Fruit fly (Drosophila melanogaster): ENCODE data around the gene Met.

The Met gene

DNA sequence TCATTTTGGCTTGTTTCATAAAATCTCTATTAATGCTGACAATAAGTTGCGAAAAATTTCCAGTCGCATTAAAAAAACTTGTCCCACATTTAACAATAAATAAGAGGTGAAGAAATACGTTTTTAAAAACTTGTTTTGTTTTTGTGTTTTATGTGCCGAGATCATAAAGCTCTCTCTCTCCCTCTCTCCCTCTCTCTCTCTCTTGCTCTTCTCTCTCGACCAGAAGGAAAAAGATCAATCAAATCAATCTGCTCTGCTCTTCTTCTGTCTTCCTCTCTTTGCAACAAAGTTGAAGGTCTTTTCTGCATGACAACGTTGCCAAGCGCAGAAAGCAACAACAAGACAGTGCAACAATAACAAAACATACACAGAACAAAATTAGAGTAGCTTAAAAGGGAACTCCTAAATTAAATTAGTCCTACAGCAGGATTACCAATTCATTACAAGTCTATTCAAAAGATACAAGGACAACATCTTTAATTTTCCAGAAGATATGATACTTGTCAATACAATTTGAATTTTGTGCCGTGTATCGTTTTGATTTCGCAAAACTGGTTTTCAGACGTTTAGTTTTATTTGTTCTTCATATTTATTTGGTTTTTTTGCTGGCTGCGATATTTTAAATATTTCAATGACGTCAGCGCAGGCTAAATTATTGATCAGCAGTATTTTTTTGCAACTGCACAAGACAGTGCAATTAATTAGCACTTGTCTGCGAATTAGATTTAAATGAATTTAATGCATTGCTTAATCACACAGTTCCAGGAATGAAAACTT lies 6.9 kb downstream of the Met start (continued):
- TF ChIP-seq Sry-δ (GFP tag; optimal IDR thresholded peaks at IDR 0.05) (peak; percentile 45), Fer1 (GFP tag; optimal IDR thresholded peaks at IDR 0.05) (peak; percentile 80), sna (GFP tag; IDR thresholded peaks at IDR 0.05; ENCODE audit: partially characterized antibody) (no peak), sob (GFP tag; IDR thresholded peaks at IDR 0.05) (peak; percentile 80), CG17186 (GFP tag; optimal IDR thresholded peaks at IDR 0.05) (no peak), CG11247 (GFP tag; IDR thresholded peaks at IDR 0.05) (peak; percentile 62), GATAe (GFP tag; conservative IDR thresholded peaks at IDR 0.05) (no peak), gsb-n (tag; optimal IDR thresholded peaks at IDR 0.05) (no peak), tup (GFP tag; optimal IDR thresholded peaks at IDR 0.05) (no peak), unc-4 (GFP tag; IDR thresholded peaks at IDR 0.05; ENCODE audit: partially characterized antibody) (no peak), corto (GFP tag; optimal IDR thresholded peaks at IDR 0.05) (peak; percentile 85), CG3407 (GFP tag; optimal IDR thresholded peaks at IDR 0.05) (no peak), CG7271 (tag; optimal IDR thresholded peaks at IDR 0.05) (no peak), chinmo (GFP tag; IDR thresholded peaks at IDR 0.05; ENCODE audit: partially characterized antibody) (peak; percentile 78; the same call in 2 of the 4 replicates), CG11456 (GFP tag; IDR thresholded peaks at IDR 0.05) (peak; percentile 83), CG10274 (GFP tag; optimal IDR thresholded peaks at IDR 0.05) (peak; percentile 12), Atf-2 (GFP tag; optimal IDR thresholded peaks at IDR 0.05) (peak; percentile 58), CG2129 (GFP tag; IDR thresholded peaks at IDR 0.05; ENCODE audit: partially characterized antibody) (no peak), Asciz (GFP tag; optimal IDR thresholded peaks at IDR 0.05) (peak; percentile 44), Myb (GFP tag; optimal IDR thresholded peaks at IDR 0.05) (peak; percentile 47), CG34422 (GFP tag; IDR thresholded peaks at IDR 0.05) (peak; percentile 88), CG9817 (tag; optimal IDR thresholded peaks at IDR 0.05) (peak; percentile 77), CG15479 (GFP tag; optimal IDR thresholded peaks at IDR 0.05) (no peak), p53 (GFP tag; optimal IDR thresholded peaks at IDR 0.05) (no peak), CG8765 (GFP tag; IDR thresholded peaks at IDR 0.05) (peak; percentile 13; the same call in 1 of the 2 replicates), sug (tag; optimal IDR thresholded peaks at IDR 0.05) (peak; percentile 49), CG12236 (GFP tag; optimal IDR thresholded peaks at IDR 0.05) (peak; percentile 49), HmgZ (tag; optimal IDR thresholded peaks at IDR 0.05) (peak; percentile 59), CG6689 (GFP tag; IDR thresholded peaks at IDR 0.05) (peak; percentile 78), shn (GFP tag; optimal IDR thresholded peaks at IDR 0.05) (peak; percentile 61), nmo (GFP tag; optimal IDR thresholded peaks at IDR 0.05) (peak; percentile 62), gsb (GFP tag; IDR thresholded peaks at IDR 0.05) (peak; percentile 68), CG1024 (GFP tag; IDR thresholded peaks at IDR 0.05) (0 out of 2 replicates have a peak, but pooled peaks have one; percentile 39), Trl (optimal IDR thresholded peaks at IDR 0.05) (peak; percentile 78 to 93), Trl (GFP tag; optimal IDR thresholded peaks at IDR 0.05) (peak; percentile 23), zen2 (GFP tag; IDR thresholded peaks at IDR 0.05; ENCODE audit: partially characterized antibody) (no peak), Aef1 (GFP tag; IDR thresholded peaks at IDR 0.05) (peak; percentile 81), CG6654 (GFP tag; optimal IDR thresholded peaks at IDR 0.05) (no peak), CG3726 (GFP tag; IDR thresholded peaks at IDR 0.05) (no peak), BEAF-32 (GFP tag; optimal IDR thresholded peaks at IDR 0.05) (no peak), Rx (GFP tag; IDR thresholded peaks at IDR 0.05) (no peak; the same call in 1 of the 2 replicates), cas (GFP tag; IDR thresholded peaks at IDR 0.05) (peak; percentile 50; the same call in 1 of the 2 replicates), tio (GFP tag; optimal IDR thresholded peaks at IDR 0.05) (no peak), hb (GFP tag; IDR thresholded peaks at IDR 0.05; ENCODE audit: partially characterized antibody) (no peak), CG8359 (GFP tag; optimal IDR thresholded peaks at IDR 0.05; ENCODE audit: borderline replicate concordance) (peak; percentile 7), sr (GFP tag; IDR thresholded peaks at IDR 0.05) (no peak), CG31441 (GFP tag; IDR thresholded peaks at IDR 0.05) (peak; percentile 73), CG10959 (GFP tag; IDR thresholded peaks at IDR 0.05) (peak; percentile 22; the same call in 1 of the 2 replicates), CG4730 (GFP tag; IDR thresholded peaks at IDR 0.05) (peak; percentile 79)
